Worm (Caenorhabditis elegans) whole organism, L1 larva: ENCODE measurements around the gene vhp-1.

Experiments used
- C34B4.2 ChIP-seq: sonication (generic microtip); optimal IDR thresholded peaks from 2 replicates; lab custom pipeline; 2017; ENCODE audit warnings: mild to moderate bottlenecking, missing genetic modification characterization, missing compliant biosample characterization
- F16B12.6 ChIP-seq: fragments of 150-350 bp; optimal IDR thresholded peaks from 2 replicates; lab custom pipeline; 2014; ENCODE audit warnings: missing biosample characterization, missing genetic modification characterization
- Y116A8C.19 ChIP-seq: sonication (generic microtip); optimal IDR thresholded peaks from 2 replicates; lab custom pipeline; 2016; ENCODE audit warnings: missing compliant biosample characterization, missing genetic modification characterization, borderline replicate concordance
- alr-1 ChIP-seq: fragments of 200-800 bp; sonication (Bioruptor generic); optimal IDR thresholded peaks from 2 replicates; lab custom pipeline; 2018; ENCODE audit warnings: borderline replicate concordance, mild to moderate bottlenecking, missing genetic modification characterization, missing compliant biosample characterization
- blmp-1 ChIP-seq: fragments of 150-350 bp; optimal IDR thresholded peaks from 2 replicates; lab custom pipeline; 2014; ENCODE audit warnings: missing biosample characterization, missing genetic modification characterization
- ceh-63 ChIP-seq: fragments of 200-800 bp; sonication (Bioruptor generic); optimal IDR thresholded peaks from 2 replicates; lab custom pipeline; 2018; ENCODE audit warnings: mild to moderate bottlenecking, missing genetic modification characterization, missing compliant biosample characterization
- ceh-8 ChIP-seq: fragments of 200-800 bp; sonication (Bioruptor generic); optimal IDR thresholded peaks from 2 replicates; lab custom pipeline; 2018; ENCODE audit warnings: mild to moderate bottlenecking, missing genetic modification characterization, moderate library complexity, missing compliant biosample characterization
- ceh-82 ChIP-seq, 3 experiments: fragments of 150-350 bp in 1 of 3; sonication (generic microtip) in 2 of 3; optimal IDR thresholded peaks; 2 replicates each; lab custom pipeline; 2014 to 2017; ENCODE audit warnings: missing biosample characterization in 3 of 3, missing genetic modification characterization in 3 of 3
- ceh-90 ChIP-seq: sonication (generic microtip); optimal IDR thresholded peaks from 2 replicates; lab custom pipeline; 2016; ENCODE audit warnings: missing genetic modification characterization, missing compliant biosample characterization
- ces-1 ChIP-seq: fragments of 150-350 bp; optimal IDR thresholded peaks from 2 replicates; lab custom pipeline; 2014; ENCODE audit warnings: missing biosample characterization, missing genetic modification reagents, missing genetic modification characterization
- dpl-1 ChIP-seq, 3 experiments: fragments of 150-350 bp in 2 of 3; sonication (generic microtip) in 1 of 3; optimal IDR thresholded peaks; 2 replicates each; lab custom pipeline; 2014 to 2017; ENCODE audit warnings: missing biosample characterization in 3 of 3, missing genetic modification characterization in 3 of 3, missing genetic modification reagents in 3 of 3
- efl-1 ChIP-seq, 4 experiments: fragments of 150-350 bp; optimal IDR thresholded peaks in 3 of 4; peaks in 1 of 4; 1 replicate in 1 of 4; 2 replicates in 3 of 4; lab custom pipeline; 2014; ENCODE audit warnings: missing biosample characterization in 2 of 4, missing genetic modification characterization in 2 of 4, missing genetic modification reagents in 2 of 4
- efl-3 ChIP-seq: fragments of 200-800 bp; sonication (Bioruptor generic); optimal IDR thresholded peaks from 2 replicates; lab custom pipeline; 2018; ENCODE audit warnings: mild to moderate bottlenecking, missing genetic modification characterization, missing compliant biosample characterization
- egl-13 ChIP-seq: sonication (generic microtip); optimal IDR thresholded peaks from 2 replicates; lab custom pipeline; 2016; ENCODE audit warnings: missing genotype, missing genetic modification reagents, missing genetic modification characterization, missing compliant biosample characterization
- elt-3 ChIP-seq, 6 experiments: fragments of 150-350 bp in 1 of 6; sonication (generic microtip); optimal IDR thresholded peaks; 2 replicates each; lab custom pipeline; 2017 to 2018; ENCODE audit warnings: missing biosample characterization in 6 of 6, missing genetic modification characterization in 6 of 6, inconsistent platforms in 1 of 6
- ets-5 ChIP-seq: fragments of 200-800 bp; sonication (Bioruptor generic); IDR thresholded peaks from 2 replicates; pipeline ENCODE4 v1.3.6; 2022; ENCODE audit warnings: missing genetic modification characterization, missing compliant biosample characterization
- fkh-4 ChIP-seq: sonication (generic microtip); optimal IDR thresholded peaks from 2 replicates; lab custom pipeline; 2016; ENCODE audit warnings: missing compliant biosample characterization, missing genetic modification characterization, borderline replicate concordance
- fkh-8 ChIP-seq: sonication (generic microtip); optimal IDR thresholded peaks from 2 replicates; lab custom pipeline; 2016; ENCODE audit warnings: mild to moderate bottlenecking, missing genetic modification characterization, missing compliant biosample characterization
- grh-1 ChIP-seq: fragments of 200-800 bp; sonication (Bioruptor generic); IDR thresholded peaks from 2 replicates; pipeline ENCODE4 v1.3.6; 2022; ENCODE audit warnings: missing genetic modification reagents, missing genetic modification characterization, missing compliant biosample characterization
- hlh-17 ChIP-seq: fragments of 200-800 bp; sonication (Bioruptor generic); optimal IDR thresholded peaks from 2 replicates; lab custom pipeline; 2018; ENCODE audit warnings: missing genetic modification characterization, mild to moderate bottlenecking, missing compliant biosample characterization, moderate library complexity, borderline replicate concordance
- hlh-4 ChIP-seq: sonication (generic microtip); optimal IDR thresholded peaks from 2 replicates; lab custom pipeline; 2016; ENCODE audit warnings: mild to moderate bottlenecking, missing genetic modification characterization, missing compliant biosample characterization
- lin-13 ChIP-seq: fragments of 150-350 bp; optimal IDR thresholded peaks from 2 replicates; lab custom pipeline; 2014; ENCODE audit warnings: missing biosample characterization, missing genetic modification reagents, missing genetic modification characterization
- lin-35 ChIP-seq, 2 experiments: fragments of 150-350 bp; optimal IDR thresholded peaks; 2 replicates each; lab custom pipeline; 2014; ENCODE audit warnings: missing biosample characterization in 2 of 2, missing genetic modification characterization in 2 of 2, missing genetic modification reagents in 2 of 2
- lin-39 ChIP-seq: fragments of 150-350 bp; optimal IDR thresholded peaks from 2 replicates; lab custom pipeline; 2014; ENCODE audit warnings: missing biosample characterization, missing genetic modification reagents, missing genetic modification characterization
- lir-3 ChIP-seq: sonication (generic microtip); optimal IDR thresholded peaks from 2 replicates; lab custom pipeline; 2016; ENCODE audit warnings: mild to moderate bottlenecking, missing genetic modification characterization, moderate library complexity, missing compliant biosample characterization; ENCODE audit not compliant: poor library complexity
- mab-9 ChIP-seq: fragments of 200-800 bp; sonication (Bioruptor generic); IDR thresholded peaks from 2 replicates; pipeline ENCODE4 v1.3.6; 2022; ENCODE audit warnings: missing genetic modification reagents, missing genetic modification characterization, missing compliant biosample characterization
- mef-2 ChIP-seq: fragments of 150-350 bp; optimal IDR thresholded peaks from 2 replicates; lab custom pipeline; 2014; ENCODE audit warnings: missing biosample characterization, missing genetic modification characterization
- mep-1 ChIP-seq: fragments of 150-350 bp; optimal IDR thresholded peaks from 2 replicates; lab custom pipeline; 2014; ENCODE audit warnings: missing biosample characterization, missing genetic modification characterization
- nhr-11 ChIP-seq: fragments of 150-350 bp; optimal IDR thresholded peaks from 2 replicates; lab custom pipeline; 2014; ENCODE audit warnings: missing biosample characterization, missing genetic modification characterization
- nhr-19 ChIP-seq: fragments of 200-800 bp; sonication (Bioruptor generic); conservative IDR thresholded peaks from 2 replicates; pipeline ENCODE4 v1.3.6; 2022; ENCODE audit warnings: missing genetic modification characterization, missing compliant biosample characterization
- nhr-20 ChIP-seq: sonication (generic microtip); optimal IDR thresholded peaks from 2 replicates; lab custom pipeline; 2016; ENCODE audit warnings: mild to moderate bottlenecking, missing genetic modification characterization, missing compliant biosample characterization
- nhr-47 ChIP-seq: sonication (generic microtip); optimal IDR thresholded peaks from 2 replicates; lab custom pipeline; 2016; ENCODE audit warnings: mild to moderate bottlenecking, missing genetic modification characterization, moderate library complexity, missing compliant biosample characterization
- nhr-77 ChIP-seq: fragments of 150-350 bp; optimal IDR thresholded peaks from 2 replicates; lab custom pipeline; 2014; ENCODE audit warnings: missing biosample characterization, missing genetic modification characterization
- nhr-84 ChIP-seq: sonication (generic microtip); optimal IDR thresholded peaks from 2 replicates; lab custom pipeline; 2017; ENCODE audit warnings: missing biosample characterization, missing genetic modification characterization
- nhr-85 ChIP-seq: sonication (generic microtip); peaks from one replicate; lab custom pipeline; 2016; ENCODE audit warnings: missing genetic modification characterization, inconsistent platforms, missing compliant biosample characterization
- nhr-90 ChIP-seq: sonication (generic microtip); optimal IDR thresholded peaks from 2 replicates; lab custom pipeline; 2016; ENCODE audit warnings: mild to moderate bottlenecking, missing genetic modification characterization, missing compliant biosample characterization; ENCODE audit not compliant: poor library complexity
- pag-3 ChIP-seq: sonication (generic microtip); optimal IDR thresholded peaks from 2 replicates; lab custom pipeline; 2017; ENCODE audit warnings: missing genetic modification characterization, mild to moderate bottlenecking, missing compliant biosample characterization, antibody characterized with exemption, borderline replicate concordance; ENCODE audit not compliant: insufficient read depth
- pax-3 ChIP-seq: fragments of 200-800 bp; sonication (Bioruptor generic); optimal IDR thresholded peaks from 2 replicates; lab custom pipeline; 2018; ENCODE audit warnings: mild to moderate bottlenecking, missing genetic modification characterization, moderate library complexity, missing compliant biosample characterization
- pqm-1 ChIP-seq: sonication (generic microtip); optimal IDR thresholded peaks from 3 replicates; lab custom pipeline; 2017; ENCODE audit warnings: missing biosample characterization, missing genetic modification characterization
- snpc-4 ChIP-seq: fragments of 150-350 bp; optimal IDR thresholded peaks from 2 replicates; lab custom pipeline; 2014; ENCODE audit warnings: missing biosample characterization, missing genetic modification characterization
- snu-23 ChIP-seq: sonication (generic microtip); optimal IDR thresholded peaks from 2 replicates; lab custom pipeline; 2016; ENCODE audit warnings: missing genetic modification characterization, missing compliant biosample characterization
- sox-4 ChIP-seq: sonication (generic microtip); optimal IDR thresholded peaks from 2 replicates; lab custom pipeline; 2016; ENCODE audit warnings: missing genetic modification characterization, missing compliant biosample characterization
- sptf-1 ChIP-seq: fragments of 150-350 bp; optimal IDR thresholded peaks from 2 replicates; lab custom pipeline; 2014; ENCODE audit warnings: missing biosample characterization, missing genetic modification characterization
- swsn-7 ChIP-seq: sonication (generic microtip); optimal IDR thresholded peaks from 2 replicates; lab custom pipeline; 2016; ENCODE audit warnings: missing genetic modification characterization, missing compliant biosample characterization
- tlp-1 ChIP-seq: fragments of 150-350 bp; optimal IDR thresholded peaks from 2 replicates; lab custom pipeline; 2014; ENCODE audit warnings: missing biosample characterization, missing genetic modification characterization
- unc-98 ChIP-seq: fragments of 200-800 bp; sonication (Bioruptor generic); IDR thresholded peaks from 2 replicates; pipeline ENCODE4 v1.3.6; 2022; ENCODE audit warnings: missing genetic modification characterization, missing compliant biosample characterization
- xbp-1 ChIP-seq: sonication (generic microtip); optimal IDR thresholded peaks from 2 replicates; lab custom pipeline; 2016; ENCODE audit warnings: missing genetic modification characterization, missing compliant biosample characterization
- zag-1 ChIP-seq: fragments of 150-350 bp; optimal IDR thresholded peaks from 2 replicates; lab custom pipeline; 2014; ENCODE audit warnings: missing biosample characterization, missing genetic modification characterization
- zip-4 ChIP-seq: fragments of 200-800 bp; sonication (Bioruptor generic); optimal IDR thresholded peaks from 2 replicates; lab custom pipeline; 2018; ENCODE audit warnings: mild to moderate bottlenecking, missing genetic modification characterization, moderate library complexity, missing compliant biosample characterization
- ztf-11 ChIP-seq, 2 experiments: sonication (generic microtip); optimal IDR thresholded peaks; 2 replicates each; lab custom pipeline; 2016 to 2017; ENCODE audit warnings: missing genetic modification characterization in 2 of 2, missing biosample characterization in 1 of 2, missing compliant biosample characterization in 1 of 2
- ztf-4 ChIP-seq: fragments of 150-350 bp; optimal IDR thresholded peaks from 2 replicates; lab custom pipeline; 2014; ENCODE audit warnings: missing biosample characterization, missing genetic modification characterization

Gene vhp-1

ce11 chrII:5330206-5330686 is 7.2 kb downstream of the vhp-1 start (continued):
- TF ChIP-seq nhr-77 (tag; lab: Kevin White, UChicago), result peak; percentile 89
- peak; percentile 83 for TF ChIP-seq nhr-47 (tag; lab: Kevin White, UChicago)
- no peak for TF ChIP-seq alr-1 (tag; lab: Kevin White, UChicago)
- peak; percentile 77 to 81 for TF ChIP-seq efl-1 (optimal IDR thresholded peaks at IDR 0.05; lab: Kevin White, UChicago)
- peak; percentile 44 to 95 for TF ChIP-seq efl-1 (GFP tag; optimal IDR thresholded peaks at IDR 0.05 in 1 of 2; lab: Kevin White, UChicago)
- TF ChIP-seq grh-1 (GFP tag; lab: Robert Waterston, UW), result peak; percentile 79
- no peak for TF ChIP-seq sox-4 (tag; lab: Kevin White, UChicago)
- TF ChIP-seq nhr-20, result peak; percentile 95
- peak; percentile 65 for TF ChIP-seq xbp-1 (tag; lab: Kevin White, UChicago)
- TF ChIP-seq lin-39 (tag; lab: Kevin White, UChicago), result peak; percentile 22
- peak; percentile 100 for TF ChIP-seq nhr-85 (tag; lab: Kevin White, UChicago)
- no peak for TF ChIP-seq ceh-63 (GFP tag; lab: Kevin White, UChicago)
- no peak for TF ChIP-seq ets-5
- TF ChIP-seq pqm-1 (tag; lab: Kevin White, UChicago), result no peak
- peak; percentile 56 for TF ChIP-seq pax-3 (tag; lab: Kevin White, UChicago)
- peak; percentile 25 for TF ChIP-seq snpc-4 (tag; lab: Kevin White, UChicago)
- peak in 2 of 3 experiments; percentile 40 to 55 for TF ChIP-seq ceh-82 (tag; optimal IDR thresholded peaks at IDR 0.05; lab: Kevin White, UChicago)
- TF ChIP-seq hlh-17 (GFP tag; lab: Kevin White, UChicago), result no peak
- TF ChIP-seq lin-35 (GFP tag; optimal IDR thresholded peaks at IDR 0.05; lab: Kevin White, UChicago), result peak; percentile 50 to 84
- TF ChIP-seq fkh-4 (tag; lab: Kevin White, UChicago), result no peak
- TF ChIP-seq fkh-8 (tag; lab: Kevin White, UChicago), result peak; percentile 49
- no peak for TF ChIP-seq zag-1 (tag; lab: Kevin White, UChicago)
- TF ChIP-seq Y116A8C.19 (tag; lab: Kevin White, UChicago), result no peak
- TF ChIP-seq tlp-1 (tag; lab: Kevin White, UChicago), result no peak
- TF ChIP-seq egl-13 (tag; lab: Kevin White, UChicago), result peak; percentile 67
- no peak for TF ChIP-seq sptf-1 (tag; lab: Kevin White, UChicago)
- TF ChIP-seq nhr-19, result peak; percentile 82
- peak in 3 of 6 experiments; percentile 44 to 77 (median 70) for TF ChIP-seq elt-3 (tag; optimal IDR thresholded peaks at IDR 0.05; lab: Kevin White, UChicago)
- peak; percentile 84 for TF ChIP-seq swsn-7 (tag; lab: Kevin White, UChicago)
- peak; percentile 73 for TF ChIP-seq lin-13 (GFP tag; lab: Kevin White, UChicago)
- TF ChIP-seq unc-98 (GFP tag; lab: Robert Waterston, UW), result no peak
- peak; percentile 53 for TF ChIP-seq ztf-4 (tag; lab: Kevin White, UChicago)
- peak; percentile 49 to 59 (median 51) for TF ChIP-seq dpl-1 (GFP tag; optimal IDR thresholded peaks at IDR 0.05; lab: Kevin White, UChicago)
- peak; percentile 49; the same call in 1 of the 2 replicates for TF ChIP-seq mab-9 (GFP tag; lab: Robert Waterston, UW)
- peak in 1 of 2 experiments; percentile 9 for TF ChIP-seq ztf-11 (tag; optimal IDR thresholded peaks at IDR 0.05; lab: Kevin White, UChicago)
- TF ChIP-seq nhr-11, result peak; percentile 83
- TF ChIP-seq snu-23 (GFP tag; lab: Kevin White, UChicago), result peak; percentile 92
- peak; percentile 41 for TF ChIP-seq lir-3 (tag; lab: Kevin White, UChicago)
- TF ChIP-seq ceh-8, result no peak
- peak; percentile 85 for TF ChIP-seq mep-1 (tag; lab: Kevin White, UChicago)
- TF ChIP-seq ceh-90 (tag; lab: Kevin White, UChicago), result no peak
- no peak for TF ChIP-seq C34B4.2 (tag; lab: Kevin White, UChicago)
- TF ChIP-seq nhr-90 (tag; lab: Kevin White, UChicago), result peak; percentile 85
- no peak for TF ChIP-seq F16B12.6 (tag; lab: Kevin White, UChicago)
- TF ChIP-seq zip-4 (GFP tag; lab: Kevin White, UChicago), result peak; percentile 22
- TF ChIP-seq mef-2 (tag; lab: Kevin White, UChicago), result no peak
- no peak for TF ChIP-seq ces-1 (GFP tag; lab: Kevin White, UChicago)
- no peak for TF ChIP-seq nhr-84 (tag; lab: Kevin White, UChicago)
- no peak for TF ChIP-seq hlh-4 (tag; lab: Kevin White, UChicago)
- TF ChIP-seq efl-3 (GFP tag; lab: Kevin White, UChicago), result no peak
- TF ChIP-seq pag-3 (tag; lab: Kevin White, UChicago), result no peak
- peak; percentile 94 for TF ChIP-seq blmp-1
